Worm (Caenorhabditis elegans) whole organism, L3 larva: ENCODE data around the gene M02B1.3.

Experiments
- fkh-10 ChIP-seq: sonication (generic microtip); optimal IDR thresholded peaks from 2 replicates; lab custom pipeline; 2017; ENCODE audit warnings: missing biosample characterization, missing genetic modification reagents, missing genetic modification characterization
- lin-39 ChIP-seq: fragments of 150-350 bp; optimal IDR thresholded peaks from 2 replicates; lab custom pipeline; 2018; ENCODE audit warnings: missing biosample characterization, missing genetic modification reagents, missing genetic modification characterization
- nfya-1 ChIP-seq: sonication (generic microtip); optimal IDR thresholded peaks from 2 replicates; lab custom pipeline; 2017; ENCODE audit warnings: missing genetic modification characterization, mild to moderate bottlenecking, missing compliant biosample characterization, antibody characterized with exemption, moderate library complexity; ENCODE audit not compliant: insufficient read depth
- nhr-11 ChIP-seq: fragments of 150-350 bp; optimal IDR thresholded peaks from 2 replicates; lab custom pipeline; 2014; ENCODE audit warnings: missing biosample characterization, missing genetic modification characterization
- nhr-12 ChIP-seq: fragments of 150-350 bp; optimal IDR thresholded peaks from 2 replicates; lab custom pipeline; 2014; ENCODE audit warnings: missing biosample characterization, missing genetic modification characterization

DNA sequence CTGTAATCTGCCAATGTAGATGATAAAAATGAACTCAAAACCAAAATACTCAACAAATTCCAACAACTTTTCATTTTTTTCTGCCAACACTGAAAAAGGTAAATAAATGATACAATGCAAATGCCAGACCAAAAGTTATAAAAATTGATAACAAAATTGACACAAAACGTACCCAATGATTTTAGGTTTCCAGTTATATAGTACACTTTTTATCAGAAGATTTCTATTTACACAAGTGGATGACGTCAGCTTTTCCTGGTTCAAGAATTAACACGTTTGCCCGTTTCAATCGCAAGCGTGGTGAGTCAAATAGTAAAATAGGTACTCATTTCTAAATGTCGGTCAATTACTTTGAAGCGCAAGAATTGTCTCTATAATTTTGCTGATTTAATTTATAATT is 43.2 kb downstream of the M02B1.3 start, which contains the start of gene ZK896.5:
- TF ChIP-seq nhr-11 (no peak), nfya-1 (tag; lab: Kevin White, UChicago) (no peak), nhr-12 (tag; lab: Kevin White, UChicago) (no peak), lin-39 (no peak), fkh-10 (no peak)
